Worm (Caenorhabditis elegans) whole organism, late embryonic: ENCODE results near the gene F01G10.5.
A peak's percentile ranks its signal among the peaks of the same experiment; 100 is the strongest.

Source experiments
- F13H6.1 ChIP-seq: sonication (generic microtip); optimal IDR thresholded peaks from 2 replicates; lab custom pipeline; 2016; ENCODE audit warnings: missing genetic modification characterization, missing compliant biosample characterization
- K02D7.2 ChIP-seq: sonication (generic microtip); optimal IDR thresholded peaks from 2 replicates; lab custom pipeline; 2017; ENCODE audit warnings: mild to moderate bottlenecking, missing genetic modification characterization, missing compliant biosample characterization
- K09A11.1 ChIP-seq: sonication (generic microtip); optimal IDR thresholded peaks from 2 replicates; lab custom pipeline; 2017; ENCODE audit warnings: antibody characterized with exemption, mild to moderate bottlenecking, missing genetic modification characterization, missing compliant biosample characterization; ENCODE audit not compliant: insufficient read depth
- T23F11.4 ChIP-seq: fragments of 200-800 bp; sonication (Bioruptor generic); optimal IDR thresholded peaks from 2 replicates; lab custom pipeline; 2018; ENCODE audit warnings: mild to moderate bottlenecking, missing genetic modification characterization, missing compliant biosample characterization
- Y22D7AL.16 ChIP-seq: sonication (generic microtip); optimal IDR thresholded peaks from 2 replicates; lab custom pipeline; 2016; ENCODE audit warnings: missing genetic modification characterization, missing compliant biosample characterization
- ahr-1 ChIP-seq: sonication (generic microtip); optimal IDR thresholded peaks from 2 replicates; lab custom pipeline; 2016; ENCODE audit warnings: missing genetic modification characterization, missing compliant biosample characterization
- ama-1 ChIP-seq: fragments of 150-350 bp; optimal IDR thresholded peaks from 2 replicates; lab custom pipeline; 2014
- ceh-14 ChIP-seq: sonication (generic microtip); optimal IDR thresholded peaks from 2 replicates; lab custom pipeline; 2016; ENCODE audit warnings: missing genotype, missing genetic modification characterization, missing compliant biosample characterization
- ceh-19 ChIP-seq: fragments of 200-800 bp; sonication (Bioruptor generic); optimal IDR thresholded peaks from 2 replicates; lab custom pipeline; 2018; ENCODE audit warnings: mild to moderate bottlenecking, missing genetic modification characterization, missing compliant biosample characterization
- ceh-2 ChIP-seq: sonication (generic microtip); optimal IDR thresholded peaks from 2 replicates; lab custom pipeline; 2016; ENCODE audit warnings: missing genotype, missing genetic modification characterization, missing compliant biosample characterization
- ceh-24 ChIP-seq: sonication (generic microtip); optimal IDR thresholded peaks from 2 replicates; lab custom pipeline; 2016; ENCODE audit warnings: mild to moderate bottlenecking, missing genetic modification characterization, missing compliant biosample characterization
- ceh-31 ChIP-seq: sonication (generic microtip); optimal IDR thresholded peaks from 2 replicates; lab custom pipeline; 2016; ENCODE audit warnings: missing genetic modification characterization, missing compliant biosample characterization
- dmd-4 ChIP-seq: sonication (generic microtip); optimal IDR thresholded peaks from 2 replicates; lab custom pipeline; 2016; ENCODE audit warnings: borderline replicate concordance, missing genetic modification characterization, missing compliant biosample characterization
- elt-2 ChIP-seq: sonication (generic microtip); optimal IDR thresholded peaks from 2 replicates; lab custom pipeline; 2016; ENCODE audit warnings: missing genetic modification reagents, missing genetic modification characterization, missing compliant biosample characterization
- elt-4 ChIP-seq: sonication (generic microtip); optimal IDR thresholded peaks from 2 replicates; lab custom pipeline; 2016; ENCODE audit warnings: missing genetic modification characterization, missing compliant biosample characterization
- ets-4 ChIP-seq: sonication (generic microtip); optimal IDR thresholded peaks from 2 replicates; lab custom pipeline; 2016; ENCODE audit warnings: missing genetic modification characterization, missing compliant biosample characterization
- eyg-1 ChIP-seq: sonication (generic microtip); optimal IDR thresholded peaks from 2 replicates; lab custom pipeline; 2016; ENCODE audit warnings: missing genotype, missing genetic modification characterization, missing compliant biosample characterization
- fkh-6 ChIP-seq: sonication (generic microtip); optimal IDR thresholded peaks from 2 replicates; lab custom pipeline; 2016; ENCODE audit warnings: missing genetic modification characterization, missing compliant biosample characterization
- gmeb-2 ChIP-seq: sonication (generic microtip); optimal IDR thresholded peaks from 2 replicates; lab custom pipeline; 2016; ENCODE audit warnings: missing genetic modification characterization, inconsistent platforms, missing compliant biosample characterization
- hlh-30 ChIP-seq: sonication (generic microtip); optimal IDR thresholded peaks from 2 replicates; lab custom pipeline; 2017; ENCODE audit warnings: antibody characterized with exemption, missing genetic modification characterization, missing compliant biosample characterization; ENCODE audit not compliant: insufficient read depth
- hlh-6 ChIP-seq: sonication (generic microtip); optimal IDR thresholded peaks from 2 replicates; lab custom pipeline; 2016; ENCODE audit warnings: missing genotype, missing genetic modification characterization, missing compliant biosample characterization
- nfya-1 ChIP-seq: sonication (generic microtip); optimal IDR thresholded peaks from 2 replicates; lab custom pipeline; 2017; ENCODE audit warnings: missing genetic modification characterization, mild to moderate bottlenecking, missing compliant biosample characterization, antibody characterized with exemption, moderate library complexity
- pag-3 ChIP-seq: sonication (generic microtip); optimal IDR thresholded peaks from 2 replicates; lab custom pipeline; 2016; ENCODE audit warnings: missing compliant biosample characterization, missing genetic modification characterization, borderline replicate concordance
- pax-1 ChIP-seq: fragments of 150-350 bp; optimal IDR thresholded peaks from 2 replicates; lab custom pipeline; 2014; ENCODE audit warnings: missing biosample characterization, missing genetic modification characterization
- pha-2 ChIP-seq: sonication (generic microtip); optimal IDR thresholded peaks from 2 replicates; lab custom pipeline; 2017; ENCODE audit warnings: mild to moderate bottlenecking, missing genetic modification characterization, missing compliant biosample characterization
- pha-4 ChIP-seq: fragments of 150-350 bp; optimal IDR thresholded peaks from 2 replicates; lab custom pipeline; 2018; ENCODE audit warnings: missing biosample characterization, missing genetic modification reagents, missing genetic modification characterization
- rnt-1 ChIP-seq: sonication (generic microtip); optimal IDR thresholded peaks from 2 replicates; lab custom pipeline; 2016; ENCODE audit warnings: missing genetic modification characterization, missing compliant biosample characterization
- sox-2 ChIP-seq: fragments of 200-800 bp; sonication (Bioruptor generic); IDR thresholded peaks from 2 replicates; pipeline ENCODE4 v1.3.6; 2022; ENCODE audit warnings: missing genetic modification reagents, missing genetic modification characterization, missing compliant biosample characterization
- sox-4 ChIP-seq: sonication (generic microtip); optimal IDR thresholded peaks from 2 replicates; lab custom pipeline; 2017; ENCODE audit warnings: mild to moderate bottlenecking, missing genetic modification characterization, inconsistent platforms, missing compliant biosample characterization
- syd-9 ChIP-seq: sonication (generic microtip); optimal IDR thresholded peaks from 2 replicates; lab custom pipeline; 2016; ENCODE audit warnings: mild to moderate bottlenecking, missing genetic modification characterization, moderate library complexity, missing compliant biosample characterization
- ttx-3 ChIP-seq: sonication (generic microtip); optimal IDR thresholded peaks from 2 replicates; lab custom pipeline; 2016; ENCODE audit warnings: missing genetic modification reagents, missing genetic modification characterization, missing compliant biosample characterization
- zip-5 ChIP-seq: sonication (generic microtip); optimal IDR thresholded peaks from 2 replicates; lab custom pipeline; 2016; ENCODE audit warnings: missing genetic modification characterization, missing compliant biosample characterization
- ztf-16 ChIP-seq: sonication (generic microtip); optimal IDR thresholded peaks from 2 replicates; lab custom pipeline; 2017; ENCODE audit warnings: missing genetic modification characterization, missing compliant biosample characterization

The F01G10.5 gene

DNA sequence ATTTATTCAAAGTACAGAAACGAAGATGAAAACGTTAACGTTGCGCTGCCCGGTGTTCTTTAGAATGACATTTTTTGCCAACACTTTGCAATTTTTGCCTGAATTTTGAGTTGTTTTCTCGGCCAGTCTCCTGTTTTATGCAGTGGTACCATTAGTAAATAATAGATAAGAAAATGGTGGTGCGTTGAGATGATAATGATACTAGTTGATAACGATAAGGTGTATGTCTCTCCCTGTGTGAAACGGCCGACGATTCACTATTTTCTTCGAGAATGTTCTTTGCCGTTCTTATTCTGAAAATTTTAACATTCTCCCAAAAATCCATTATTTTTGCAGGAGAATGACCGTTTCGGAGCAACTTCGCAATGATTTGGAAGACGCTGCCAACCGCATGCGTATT is 12.4 kb upstream of the F01G10.5 start, which contains the start of gene tkt-1:
Gene tkt-1 (plus strand): TSS at position 337 of the 400 bp plus-strand sequence.
- TF ChIP-seq ahr-1 (tag; lab: Kevin White, UChicago) = no peak
- TF ChIP-seq elt-2 (tag; lab: Kevin White, UChicago) = peak; percentile 91
- TF ChIP-seq syd-9 = no peak

DNA sequence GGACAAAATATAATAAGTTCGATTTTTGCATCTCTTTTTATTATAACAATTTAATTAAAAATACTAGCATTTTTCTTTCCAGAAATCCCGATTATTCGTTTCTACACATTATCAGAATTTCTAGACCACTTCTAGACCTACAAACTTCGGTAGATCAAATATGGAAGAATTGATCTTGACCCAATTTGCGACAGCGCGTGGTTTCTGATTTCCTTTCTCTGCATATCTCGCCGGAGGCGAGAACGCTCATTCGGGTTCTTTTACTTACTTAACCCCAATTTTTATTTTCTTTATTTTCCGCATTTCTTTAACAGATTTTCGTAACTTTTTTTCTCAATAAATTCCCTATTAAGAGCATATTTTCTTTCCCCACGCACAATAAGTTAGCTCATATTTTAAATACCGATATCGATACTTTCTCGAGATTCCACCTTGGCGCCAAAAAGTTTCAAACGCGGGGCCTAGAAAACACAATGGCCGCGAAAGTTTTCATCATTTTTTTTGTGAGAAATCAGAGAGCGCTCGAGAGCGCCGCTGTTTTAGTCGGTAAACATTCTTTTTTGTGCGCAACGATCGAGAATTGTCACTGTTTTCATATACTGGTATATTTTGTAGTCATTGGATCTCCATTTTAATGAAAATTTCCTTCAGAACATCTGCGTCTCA is 11.7 kb upstream of the F01G10.5 start:
- TF ChIP-seq zip-5 (tag; lab: Kevin White, UChicago) = no peak

- TF ChIP-seq F13H6.1 (tag; lab: Kevin White, UChicago) = no peak
- TF ChIP-seq zip-5 (tag; lab: Kevin White, UChicago) = no peak
- TF ChIP-seq pag-3 = no peak
- TF ChIP-seq T23F11.4 (GFP tag; lab: Kevin White, UChicago) = no peak
- no peak for TF ChIP-seq sox-4 (tag; lab: Kevin White, UChicago)
- TF ChIP-seq ztf-16 (tag; lab: Kevin White, UChicago) = no peak
- TF ChIP-seq K09A11.1 = no peak
- TF ChIP-seq pha-2 (tag; lab: Kevin White, UChicago) = no peak
- TF ChIP-seq ceh-24 (tag; lab: Kevin White, UChicago) = no peak
These were observed 10.8 kb upstream of the F01G10.5 start, which contains the start of gene lipl-7 for ce11 chrIV:10241659-10242058. Gene lipl-7 (minus strand): TSS chrIV:10241823.

- TF ChIP-seq Y22D7AL.16 = no peak
- TF ChIP-seq pha-4 (tag; lab: Kevin White, UChicago) = no peak
- TF ChIP-seq elt-2 (tag; lab: Kevin White, UChicago) = peak; percentile 44
- no peak for TF ChIP-seq dmd-4 (tag; lab: Kevin White, UChicago)
- no peak for TF ChIP-seq K02D7.2 (tag; lab: Kevin White, UChicago)
- no peak for TF ChIP-seq pax-1 (tag; lab: Kevin White, UChicago)
These were observed 8.2 kb upstream of the F01G10.5 start, which contains the start of gene ech-8 for ce11 chrIV:10239045-10239444. Gene ech-8 (minus strand): TSS chrIV:10239176.

DNA sequence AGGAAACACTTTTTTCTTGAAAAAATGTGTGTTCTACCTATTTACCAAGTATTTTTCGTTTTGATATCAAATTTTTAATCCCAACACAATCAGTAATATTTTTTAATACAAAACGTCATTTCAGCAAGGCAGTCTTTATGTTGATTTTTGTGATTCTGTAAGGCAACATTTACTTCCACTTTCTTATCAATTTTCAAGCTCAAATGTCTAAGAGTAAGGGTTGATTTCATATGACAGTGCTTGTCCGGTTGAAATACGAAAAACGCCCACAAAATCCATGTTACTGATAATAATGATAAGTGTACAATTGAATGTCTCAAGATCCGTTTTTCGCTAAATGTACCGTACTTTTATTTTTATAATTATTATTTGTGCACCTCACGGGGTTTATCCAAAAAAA is 5.2 kb upstream of the F01G10.5 start:
- TF ChIP-seq ttx-3 (tag; lab: Kevin White, UChicago) = no peak
- TF ChIP-seq ceh-31 (tag; lab: Kevin White, UChicago) = no peak
- no peak for TF ChIP-seq ceh-14 (tag; lab: Kevin White, UChicago)
- no peak for TF ChIP-seq ceh-19 (GFP tag; lab: Kevin White, UChicago)
- no peak for TF ChIP-seq F13H6.1 (tag; lab: Kevin White, UChicago)
- no peak for TF ChIP-seq nfya-1 (tag; lab: Kevin White, UChicago)
- TF ChIP-seq ets-4 (tag; lab: Kevin White, UChicago) = no peak
- no peak for TF ChIP-seq Y22D7AL.16
- TF ChIP-seq hlh-30 = no peak
- no peak for TF ChIP-seq gmeb-2
- TF ChIP-seq rnt-1 (tag; lab: Kevin White, UChicago) = no peak
- TF ChIP-seq eyg-1 (tag; lab: Kevin White, UChicago) = no peak
- no peak for TF ChIP-seq elt-4
- no peak for TF ChIP-seq pha-2 (tag; lab: Kevin White, UChicago)
- no peak for TF ChIP-seq fkh-6 (tag; lab: Kevin White, UChicago)
- TF ChIP-seq ama-1 (lab: Kevin White, UChicago) = no peak
- TF ChIP-seq ceh-2 (tag; lab: Kevin White, UChicago) = no peak
- TF ChIP-seq hlh-6 (tag; lab: Kevin White, UChicago) = no peak
- no peak for TF ChIP-seq dmd-4 (tag; lab: Kevin White, UChicago)
- no peak for TF ChIP-seq sox-2 (GFP tag; lab: Robert Waterston, UW)
- TF ChIP-seq, all 69 proteins: peak for 0
